Worm (Caenorhabditis elegans) whole organism, L3 larva: ENCODE data around the gene T16G1.4.
A peak's percentile ranks its signal among the peaks of the same experiment; 100 is the strongest.

Experiments used
- R02D3.7 ChIP-seq: fragments of 150-350 bp; optimal IDR thresholded peaks from 2 replicates; lab custom pipeline; 2014; ENCODE audit warnings: missing biosample characterization, missing genetic modification characterization
- ZK546.5 ChIP-seq: sonication (generic microtip); optimal IDR thresholded peaks from 2 replicates; lab custom pipeline; 2017; ENCODE audit warnings: missing biosample characterization, missing genetic modification characterization
- aly-2 ChIP-seq: fragments of 150-350 bp; optimal IDR thresholded peaks from 2 replicates; lab custom pipeline; 2014; ENCODE audit warnings: missing biosample characterization, missing genetic modification characterization
- ama-1 ChIP-seq: fragments of 150-350 bp; optimal IDR thresholded peaks from 2 replicates; lab custom pipeline; 2018
- ceh-16 ChIP-seq: sonication (generic microtip); optimal IDR thresholded peaks from 2 replicates; lab custom pipeline; 2017; ENCODE audit warnings: missing biosample characterization, missing genetic modification characterization
- ceh-82 ChIP-seq: fragments of 150-350 bp; optimal IDR thresholded peaks from 2 replicates; lab custom pipeline; 2014; ENCODE audit warnings: missing biosample characterization, missing genetic modification characterization
- daf-12 ChIP-seq: fragments of 150-350 bp; optimal IDR thresholded peaks from 2 replicates; lab custom pipeline; 2014; ENCODE audit warnings: missing biosample characterization, missing genetic modification reagents, missing genetic modification characterization
- egl-27 ChIP-seq: sonication (generic microtip); optimal IDR thresholded peaks from 4 replicates; lab custom pipeline; 2017; ENCODE audit warnings: missing biosample characterization, missing genetic modification reagents, missing genetic modification characterization
- egl-5 ChIP-seq: fragments of 150-350 bp; optimal IDR thresholded peaks from 2 replicates; lab custom pipeline; 2017; ENCODE audit warnings: missing biosample characterization, missing genetic modification reagents, missing genetic modification characterization, inconsistent platforms
- elt-1 ChIP-seq: fragments of 150-350 bp; optimal IDR thresholded peaks from 2 replicates; lab custom pipeline; 2014; ENCODE audit warnings: missing biosample characterization, missing genetic modification characterization
- elt-2 ChIP-seq: sonication (generic microtip); optimal IDR thresholded peaks from 2 replicates; lab custom pipeline; 2016; ENCODE audit warnings: missing genetic modification reagents, mild to moderate bottlenecking, missing genetic modification characterization, missing compliant biosample characterization
- elt-3 ChIP-seq, 3 experiments: fragments of 150-350 bp in 1 of 3; sonication (generic microtip) in 2 of 3; optimal IDR thresholded peaks; 2 replicates in 2 of 3; 4 replicates in 1 of 3; lab custom pipeline; 2014 to 2017; ENCODE audit warnings: missing biosample characterization in 3 of 3, missing genetic modification characterization in 3 of 3
- fkh-2 ChIP-seq: fragments of 150-350 bp; optimal IDR thresholded peaks from 2 replicates; lab custom pipeline; 2014; ENCODE audit warnings: missing biosample characterization, missing genetic modification reagents, missing genetic modification characterization
- fos-1 ChIP-seq: fragments of 150-350 bp; optimal IDR thresholded peaks from 2 replicates; lab custom pipeline; 2014; ENCODE audit warnings: missing biosample characterization, missing genetic modification characterization
- hmg-11 ChIP-seq: sonication (generic microtip); optimal IDR thresholded peaks from 2 replicates; lab custom pipeline; 2016; ENCODE audit warnings: missing genetic modification characterization, missing compliant biosample characterization
- jun-1 ChIP-seq: fragments of 150-350 bp; optimal IDR thresholded peaks from 2 replicates; lab custom pipeline; 2014; ENCODE audit warnings: missing biosample characterization, missing genetic modification reagents, missing genetic modification characterization
- lin-15B ChIP-seq: fragments of 150-350 bp; optimal IDR thresholded peaks from 2 replicates; lab custom pipeline; 2014; ENCODE audit warnings: missing biosample characterization, missing genetic modification characterization
- lin-39 ChIP-seq: fragments of 150-350 bp; optimal IDR thresholded peaks from 2 replicates; lab custom pipeline; 2018; ENCODE audit warnings: missing biosample characterization, missing genetic modification reagents, missing genetic modification characterization
- lsy-12 ChIP-seq: sonication (generic microtip); optimal IDR thresholded peaks from 2 replicates; lab custom pipeline; 2016; ENCODE audit warnings: mild to moderate bottlenecking, missing genetic modification characterization, missing compliant biosample characterization
- mdl-1 ChIP-seq: fragments of 150-350 bp; optimal IDR thresholded peaks from 2 replicates; lab custom pipeline; 2014; ENCODE audit warnings: missing biosample characterization, missing genetic modification characterization
- mml-1 ChIP-seq: fragments of 150-350 bp; sonication (generic microtip); optimal IDR thresholded peaks from 3 replicates; lab custom pipeline; 2014; ENCODE audit warnings: missing biosample characterization, missing genetic modification characterization
- nhr-12 ChIP-seq: fragments of 150-350 bp; optimal IDR thresholded peaks from 2 replicates; lab custom pipeline; 2014; ENCODE audit warnings: missing biosample characterization, missing genetic modification characterization
- nhr-23 ChIP-seq: fragments of 150-350 bp; optimal IDR thresholded peaks from 2 replicates; lab custom pipeline; 2014; ENCODE audit warnings: missing biosample characterization, missing genetic modification reagents, missing genetic modification characterization
- nhr-237 ChIP-seq: fragments of 150-350 bp; optimal IDR thresholded peaks from 2 replicates; lab custom pipeline; 2014; ENCODE audit warnings: missing biosample characterization, missing genetic modification characterization
- nhr-25 ChIP-seq: sonication (generic microtip); optimal IDR thresholded peaks from 2 replicates; lab custom pipeline; 2017; ENCODE audit warnings: missing biosample characterization, missing genetic modification characterization
- nhr-28 ChIP-seq: fragments of 150-350 bp; optimal IDR thresholded peaks from 2 replicates; lab custom pipeline; 2014; ENCODE audit warnings: missing biosample characterization, missing genetic modification characterization
- nhr-67 ChIP-seq: fragments of 150-350 bp; optimal IDR thresholded peaks from 2 replicates; lab custom pipeline; 2014; ENCODE audit warnings: missing biosample characterization, missing genetic modification characterization
- nhr-76 ChIP-seq: fragments of 150-350 bp; sonication (generic microtip); optimal IDR thresholded peaks from 5 replicates; lab custom pipeline; 2014; ENCODE audit warnings: missing biosample characterization, missing genetic modification characterization
- nhr-77 ChIP-seq: fragments of 150-350 bp; optimal IDR thresholded peaks from 2 replicates; lab custom pipeline; 2014; ENCODE audit warnings: missing biosample characterization, missing genetic modification characterization
- pha-4 ChIP-seq: fragments of 150-350 bp; optimal IDR thresholded peaks from 2 replicates; lab custom pipeline; 2014; ENCODE audit warnings: missing biosample characterization, missing genetic modification reagents, missing genetic modification characterization
- pqm-1 ChIP-seq: fragments of 150-350 bp; optimal IDR thresholded peaks from 2 replicates; lab custom pipeline; 2017; ENCODE audit warnings: missing biosample characterization, missing genetic modification characterization, inconsistent platforms
- sea-2 ChIP-seq: fragments of 150-350 bp; sonication (generic microtip); optimal IDR thresholded peaks from 4 replicates; lab custom pipeline; 2014; ENCODE audit warnings: missing biosample characterization, missing genetic modification reagents, missing genetic modification characterization
- snpc-4 ChIP-seq: fragments of 150-350 bp; optimal IDR thresholded peaks from 2 replicates; lab custom pipeline; 2014; ENCODE audit warnings: missing biosample characterization, missing genetic modification characterization
- tbx-2 ChIP-seq: sonication (generic microtip); optimal IDR thresholded peaks from 2 replicates; lab custom pipeline; 2016; ENCODE audit warnings: mild to moderate bottlenecking, missing genetic modification characterization, missing compliant biosample characterization
- unc-39 ChIP-seq: sonication (generic microtip); optimal IDR thresholded peaks from 4 replicates; lab custom pipeline; 2017; ENCODE audit warnings: missing biosample characterization, missing genetic modification characterization
- unc-62 ChIP-seq: fragments of 150-350 bp; sonication (generic microtip); optimal IDR thresholded peaks from 4 replicates; lab custom pipeline; 2014; ENCODE audit warnings: missing biosample characterization, missing genetic modification reagents, missing genetic modification characterization
- ztf-11 ChIP-seq: fragments of 150-350 bp; optimal IDR thresholded peaks from 2 replicates; lab custom pipeline; 2014; ENCODE audit warnings: missing biosample characterization, missing genetic modification characterization
- ztf-4 ChIP-seq: fragments of 150-350 bp; optimal IDR thresholded peaks from 2 replicates; lab custom pipeline; 2014; ENCODE audit warnings: missing biosample characterization, missing genetic modification characterization

T16G1.4 gene

ce11 chrV:12934976-12935375 is 6.7 kb downstream of the T16G1.4 start, which contains the start of gene T16G1.7:
T16G1.7 (minus strand) TSS chrV:12935112.
- TF ChIP-seq tbx-2 (tag; lab: Kevin White, UChicago) (no peak), ceh-82 (tag; lab: Kevin White, UChicago) (no peak), nhr-28 (tag; lab: Kevin White, UChicago) (no peak), ztf-4 (tag; lab: Kevin White, UChicago) (no peak), nhr-77 (tag; lab: Kevin White, UChicago) (no peak), lin-15B (no peak), unc-39 (tag; lab: Kevin White, UChicago) (no peak), unc-62 (GFP tag; lab: Kevin White, UChicago) (no peak), ceh-16 (tag; lab: Kevin White, UChicago) (no peak), pqm-1 (tag; lab: Kevin White, UChicago) (peak; percentile 89), sea-2 (GFP tag; lab: Kevin White, UChicago) (no peak), aly-2 (tag; lab: Kevin White, UChicago) (no peak), elt-3 (tag; optimal IDR thresholded peaks at IDR 0.05; lab: Kevin White, UChicago) (no peak), nhr-67 (tag; lab: Kevin White, UChicago) (no peak), egl-5 (tag; lab: Kevin White, UChicago) (no peak), mdl-1 (no peak), nhr-237 (tag; lab: Kevin White, UChicago) (no peak), fkh-2 (no peak), daf-12 (no peak), egl-27 (no peak), ZK546.5 (tag; lab: Kevin White, UChicago) (no peak), pha-4 (tag; lab: Kevin White, UChicago) (peak; percentile 49), lsy-12 (tag; lab: Kevin White, UChicago) (no peak), hmg-11 (no peak), jun-1 (tag; lab: Kevin White, UChicago) (peak; percentile 55), nhr-25 (tag; lab: Kevin White, UChicago) (no peak), nhr-76 (no peak), snpc-4 (tag; lab: Kevin White, UChicago) (no peak), elt-1 (tag; lab: Kevin White, UChicago) (no peak), nhr-23 (no peak), ztf-11 (no peak), elt-2 (tag; lab: Kevin White, UChicago) (peak; percentile 91), lin-39 (tag; lab: Kevin White, UChicago) (no peak), fos-1 (no peak), R02D3.7 (tag; lab: Kevin White, UChicago) (no peak), mml-1 (tag; lab: Kevin White, UChicago) (no peak)

- TF ChIP-seq nhr-25 (tag; lab: Kevin White, UChicago) (no peak), ama-1 (no peak), elt-2 (tag; lab: Kevin White, UChicago) (peak; percentile 65), pqm-1 (tag; lab: Kevin White, UChicago) (peak; percentile 75)
These were observed 8.0 kb downstream of the T16G1.4 start for ce11 chrV:12933654-12934053.

- TF ChIP-seq nhr-25 (tag; lab: Kevin White, UChicago) (peak; percentile 8), nhr-237 (tag; lab: Kevin White, UChicago) (no peak), unc-62 (GFP tag; lab: Kevin White, UChicago) (no peak), nhr-12 (tag; lab: Kevin White, UChicago) (no peak)
These were observed 12.6 kb downstream of the T16G1.4 start, which contains the start of gene T16G1.2 for ce11 chrV:12928929-12929532. T16G1.2 (plus strand) TSS chrV:12929482.

ce11 chrV:12924128-12924527 is 17.5 kb downstream of the T16G1.4 start, which contains the start of gene pqn-67:
pqn-67 (plus strand) TSS chrV:12924428.
- TF ChIP-seq elt-2 (tag; lab: Kevin White, UChicago), result peak; percentile 22
- TF ChIP-seq nhr-25 (tag; lab: Kevin White, UChicago), result no peak
